Fruit fly (Drosophila melanogaster) whole organism, pupa: ENCODE measurements around the gene CG14854.

ENCODE experiments used
- CG12605 ChIP-seq: fragments of 200-800 bp; sonication (Bioruptor generic); IDR thresholded peaks from 2 replicates; pipeline ENCODE4 v1.3.6; 2022; ENCODE audit warnings: missing biosample characterization, missing genetic modification characterization
- CG13204 ChIP-seq: fragments of 200-800 bp; sonication (Bioruptor generic); optimal IDR thresholded peaks from 2 replicates; lab custom pipeline; 2018; ENCODE audit warnings: missing biosample characterization, mild to moderate bottlenecking, missing genetic modification characterization, moderate library complexity
- CG8159 ChIP-seq: fragments of 200-800 bp; sonication (Bioruptor generic); optimal IDR thresholded peaks from 3 replicates; lab custom pipeline; 2018; ENCODE audit warnings: missing biosample characterization, mild to moderate bottlenecking, missing genetic modification characterization, moderate library complexity
- EcR ChIP-seq: fragments of 200-800 bp; sonication (Bioruptor generic); optimal IDR thresholded peaks from 3 replicates; lab custom pipeline; 2019; ENCODE audit warnings: missing biosample characterization, missing genetic modification characterization, mild to moderate bottlenecking, moderate library complexity, missing genetic modification reagents

dm6 chr3R:14559954-14560353 lies at the start of gene CG14854:
- TF ChIP-seq EcR (no peak), CG12605 (no peak), CG8159 (tag; lab: Kevin White, UChicago) (no peak), CG13204 (GFP tag; lab: Kevin White, UChicago) (no peak)
